Fruit fly (Drosophila melanogaster): ENCODE results near the gene CG15803.

CG15803 gene

DNA sequence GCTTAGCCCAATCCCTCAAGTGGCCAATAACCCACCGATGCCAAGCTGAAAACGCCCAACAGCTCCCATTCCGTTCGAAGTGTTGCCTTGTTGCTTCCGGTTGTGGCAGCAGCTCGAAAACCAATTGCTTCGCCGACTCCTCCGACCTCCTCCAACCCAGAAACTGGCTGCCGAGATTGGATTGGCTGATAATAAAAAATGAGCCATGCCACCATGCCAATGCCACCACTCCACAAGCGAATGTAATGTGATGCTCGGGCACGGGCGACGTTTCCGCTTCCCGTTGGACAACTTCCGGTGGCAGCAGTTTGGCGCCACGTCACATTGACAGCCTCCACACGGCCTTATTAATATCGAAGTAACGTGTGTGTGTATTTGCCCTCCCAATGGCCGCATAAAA lies 22.0 kb downstream of the CG15803 start:
- TF ChIP-seq Snoo (tag; optimal IDR thresholded peaks at IDR 0.05): no peak
- TF ChIP-seq CG12605 (GFP tag; IDR thresholded peaks at IDR 0.05): no peak
- TF ChIP-seq gl (tag; optimal IDR thresholded peaks at IDR 0.05): no peak
- TF ChIP-seq CG14655 (GFP tag; optimal IDR thresholded peaks at IDR 0.05): no peak
- TF ChIP-seq CG8159 (tag; optimal IDR thresholded peaks at IDR 0.05): no peak
- no peak for TF ChIP-seq CG17806 (tag; optimal IDR thresholded peaks at IDR 0.05)
- no peak for TF ChIP-seq CG13204 (GFP tag; optimal IDR thresholded peaks at IDR 0.05)
- TF ChIP-seq rn (GFP tag; IDR thresholded peaks at IDR 0.05): no peak
- no peak for TF ChIP-seq CG34367 (tag; optimal IDR thresholded peaks at IDR 0.05)
- no peak for TF ChIP-seq D1 (tag; optimal IDR thresholded peaks at IDR 0.05)
- TF ChIP-seq Pif1B (GFP tag; optimal IDR thresholded peaks at IDR 0.05): no peak
- TF ChIP-seq CG4496 (GFP tag; IDR thresholded peaks at IDR 0.05): no peak
- no peak for TF ChIP-seq CG32121 (GFP tag; IDR thresholded peaks at IDR 0.05)
- no peak for TF ChIP-seq EcR (GFP tag; optimal IDR thresholded peaks at IDR 0.05)
- no peak for TF ChIP-seq CG8301 (tag; optimal IDR thresholded peaks at IDR 0.05)
- TF ChIP-seq Ets98B (GFP tag; IDR thresholded peaks at IDR 0.05): no peak
- no peak for TF ChIP-seq CG9948 (tag; optimal IDR thresholded peaks at IDR 0.05)

DNA sequence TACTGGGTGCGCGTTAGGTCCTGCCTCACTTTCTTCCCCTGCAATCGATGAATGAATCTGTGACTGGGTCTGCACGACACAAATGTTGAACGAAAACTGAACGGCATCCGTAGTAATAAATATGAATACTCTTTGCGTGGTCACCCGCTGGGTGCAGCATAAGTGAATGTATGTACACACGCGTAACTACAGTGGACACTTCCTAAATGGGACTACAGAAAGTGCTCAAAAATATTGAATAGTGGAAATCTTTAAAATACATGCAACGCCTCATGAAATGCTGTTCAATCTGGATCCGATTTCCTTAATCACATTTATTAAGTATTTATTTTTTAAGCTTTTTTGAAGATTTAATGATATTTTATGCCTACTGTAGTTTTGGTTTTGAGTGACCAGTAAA lies 31.7 kb downstream of the CG15803 start, which contains the start of gene naz:
Gene naz, minus strand, starts transcription at position 101 of the 400 bp plus-strand sequence.
- TF ChIP-seq Pif1B (GFP tag; optimal IDR thresholded peaks at IDR 0.05): no peak
- TF ChIP-seq Ets98B (GFP tag; IDR thresholded peaks at IDR 0.05): no peak
- no peak for TF ChIP-seq CG8159 (tag; optimal IDR thresholded peaks at IDR 0.05)
- TF ChIP-seq CG14655 (GFP tag; optimal IDR thresholded peaks at IDR 0.05): peak; percentile 5

DNA sequence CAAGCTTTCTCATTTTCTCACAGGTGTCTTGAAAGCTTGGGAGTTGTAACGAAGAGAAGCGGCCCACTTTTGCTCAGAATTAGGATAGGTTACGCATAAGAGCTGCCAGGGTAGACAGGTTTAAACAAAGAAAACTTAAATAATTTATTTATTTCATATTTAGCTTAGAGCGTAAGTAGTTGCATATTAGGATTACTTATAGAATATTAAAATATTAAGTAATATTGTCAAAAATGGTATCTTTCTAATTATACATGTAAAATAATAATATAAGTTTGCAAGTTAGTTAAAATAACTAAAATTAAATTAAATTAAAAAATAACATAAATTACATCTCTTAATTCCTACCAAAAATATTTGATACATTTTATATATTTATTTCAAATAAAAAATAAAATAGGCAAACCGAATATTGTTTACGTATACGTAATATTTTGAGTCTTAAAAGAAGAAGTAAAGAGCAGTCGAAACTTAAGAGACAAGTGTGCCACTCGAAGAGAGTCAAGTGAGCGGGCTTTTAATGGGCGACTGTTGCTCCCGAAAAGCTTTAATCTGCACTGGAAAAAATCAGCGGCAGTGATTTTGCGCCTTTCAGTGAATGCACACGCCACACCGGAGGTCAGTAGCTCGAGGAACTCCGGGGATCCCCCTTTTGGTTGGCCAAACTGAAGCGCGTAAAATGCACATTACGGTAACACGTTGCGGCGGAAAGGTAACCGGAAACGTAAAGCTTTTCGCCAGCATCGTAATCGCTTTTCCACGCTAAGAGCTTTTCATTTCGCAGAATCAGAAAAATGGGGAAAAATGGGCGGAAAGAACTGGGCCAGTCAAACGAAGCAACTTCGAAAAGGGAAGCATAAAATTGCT lies 45.5 kb downstream of the CG15803 start:
- TF ChIP-seq fd96Ca (GFP tag; IDR thresholded peaks at IDR 0.05): peak; percentile 64; the same call in 1 of the 3 replicates
- TF ChIP-seq CG10348 (GFP tag; IDR thresholded peaks at IDR 0.05): no peak
- TF ChIP-seq CG32121 (GFP tag; IDR thresholded peaks at IDR 0.05): peak; percentile 66
- no peak for TF ChIP-seq CG17806 (tag; optimal IDR thresholded peaks at IDR 0.05)
- no peak for TF ChIP-seq Snoo (tag; optimal IDR thresholded peaks at IDR 0.05)
- peak; percentile 55 for TF ChIP-seq Ets98B (GFP tag; IDR thresholded peaks at IDR 0.05)
- peak; percentile 15 for TF ChIP-seq EcR (GFP tag; optimal IDR thresholded peaks at IDR 0.05)
- peak; percentile 73 for TF ChIP-seq CG4496 (GFP tag; IDR thresholded peaks at IDR 0.05)

DNA sequence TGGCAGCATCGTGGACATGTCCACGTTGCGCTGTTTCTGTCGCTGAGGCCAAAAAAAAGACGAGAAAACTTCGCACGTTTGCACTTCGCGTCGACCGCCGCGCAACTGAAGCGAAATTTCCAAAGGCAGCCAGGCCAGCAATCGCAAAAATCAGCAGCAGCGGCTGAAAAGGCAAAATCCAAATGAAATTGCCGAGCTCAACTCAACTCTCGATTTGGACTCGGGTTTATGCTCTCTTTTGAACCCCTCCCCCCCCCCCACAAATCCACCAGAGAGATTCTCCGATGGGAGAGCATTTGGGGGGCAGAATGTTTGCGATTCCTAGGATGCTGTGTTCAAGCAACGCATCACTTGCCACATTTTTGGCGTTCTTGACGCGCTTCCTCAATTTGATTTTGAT lies 46.2 kb downstream of the CG15803 start, which contains the start of gene PKD:
Gene PKD, minus strand, starts transcription at position 88 of the 400 bp plus-strand sequence.
- no peak for TF ChIP-seq Pif1A (GFP tag; optimal IDR thresholded peaks at IDR 0.05)
- TF ChIP-seq CG8301 (tag; optimal IDR thresholded peaks at IDR 0.05): no peak
- TF ChIP-seq CG8159 (tag; optimal IDR thresholded peaks at IDR 0.05): no peak
- TF ChIP-seq CG34367 (tag; optimal IDR thresholded peaks at IDR 0.05): no peak
- TF ChIP-seq EcR (GFP tag; optimal IDR thresholded peaks at IDR 0.05): no peak
- TF ChIP-seq Pif1B (GFP tag; optimal IDR thresholded peaks at IDR 0.05): no peak
- TF ChIP-seq gl (tag; optimal IDR thresholded peaks at IDR 0.05): peak; percentile 14
- TF ChIP-seq Ets98B (GFP tag; IDR thresholded peaks at IDR 0.05): peak; percentile 15; the same call in 1 of the 2 replicates
- no peak for TF ChIP-seq CG10348 (GFP tag; IDR thresholded peaks at IDR 0.05)
- no peak for TF ChIP-seq CG14655 (GFP tag; optimal IDR thresholded peaks at IDR 0.05)
- TF ChIP-seq CG17806 (tag; optimal IDR thresholded peaks at IDR 0.05): no peak
- no peak for TF ChIP-seq CG15710 (tag; optimal IDR thresholded peaks at IDR 0.05)
- TF ChIP-seq CG32121 (GFP tag; IDR thresholded peaks at IDR 0.05): no peak
- TF ChIP-seq CG13204 (GFP tag; optimal IDR thresholded peaks at IDR 0.05): no peak
- no peak for TF ChIP-seq Snoo (tag; optimal IDR thresholded peaks at IDR 0.05)
- peak; percentile 26; the same call in 1 of the 2 replicates for TF ChIP-seq CG12605 (GFP tag; IDR thresholded peaks at IDR 0.05)
- TF ChIP-seq rn (GFP tag; IDR thresholded peaks at IDR 0.05): no peak
- TF ChIP-seq D1 (tag; optimal IDR thresholded peaks at IDR 0.05): no peak
- TF ChIP-seq CG4496 (GFP tag; IDR thresholded peaks at IDR 0.05): peak; percentile 77
- no peak; the same call in 2 of the 3 replicates for TF ChIP-seq fd96Ca (GFP tag; IDR thresholded peaks at IDR 0.05)
- no peak for TF ChIP-seq CG9948 (tag; optimal IDR thresholded peaks at IDR 0.05)

DNA sequence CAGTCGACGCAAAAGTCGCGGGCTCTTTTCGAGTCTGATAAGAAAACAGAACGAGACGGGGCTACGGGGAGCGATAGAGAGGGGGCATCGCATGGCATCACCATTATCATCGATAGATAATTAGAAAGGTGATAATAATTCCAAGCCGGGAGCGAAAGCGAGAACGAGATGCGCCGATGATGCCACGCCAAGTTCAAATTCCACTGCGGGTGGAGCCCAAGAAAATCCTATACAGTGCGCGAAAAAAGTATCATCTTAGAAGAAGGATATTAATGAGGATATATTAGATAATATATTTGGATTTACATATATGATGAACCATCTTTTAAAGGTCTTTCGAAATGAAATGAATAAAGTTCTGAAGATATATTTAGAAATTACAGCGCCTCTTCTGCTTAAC lies 47.8 kb downstream of the CG15803 start:
- TF ChIP-seq EcR (GFP tag; optimal IDR thresholded peaks at IDR 0.05) (no peak), CG13204 (GFP tag; optimal IDR thresholded peaks at IDR 0.05) (no peak), fd96Ca (GFP tag; IDR thresholded peaks at IDR 0.05) (0 out of 3 replicates have a peak, but pooled peaks have one; percentile 7), CG32121 (GFP tag; IDR thresholded peaks at IDR 0.05) (no peak), Pif1A (GFP tag; optimal IDR thresholded peaks at IDR 0.05) (peak; percentile 24), CG8159 (tag; optimal IDR thresholded peaks at IDR 0.05) (peak; percentile 7), CG14655 (GFP tag; optimal IDR thresholded peaks at IDR 0.05) (peak; percentile 19)

DNA sequence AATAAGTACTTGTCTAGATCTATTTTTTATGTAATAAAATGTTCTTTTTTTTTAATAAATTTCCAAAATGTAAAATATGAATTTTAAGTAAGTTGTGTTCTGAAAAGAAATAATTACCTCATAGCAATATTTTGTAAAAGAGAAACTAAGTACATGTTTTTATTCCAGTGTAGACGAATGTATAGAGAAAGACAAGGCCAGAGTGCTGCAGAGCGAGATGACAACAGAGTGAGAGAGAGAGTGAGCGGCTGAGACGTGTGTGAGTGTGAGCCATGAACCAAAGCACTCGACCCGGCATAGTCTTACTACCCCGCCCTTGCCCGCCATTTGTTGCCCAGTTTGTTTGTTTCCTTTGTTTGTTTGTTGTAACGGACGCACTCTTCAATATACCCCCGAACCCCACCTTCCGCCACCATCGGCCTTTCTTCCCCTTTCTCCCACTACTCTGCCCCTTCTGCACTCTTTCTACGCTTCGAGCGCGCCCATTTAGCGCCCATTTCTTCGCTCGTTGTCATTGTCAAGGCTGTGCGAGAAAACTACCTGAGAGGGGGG lies 49.1 kb downstream of the CG15803 start:
- TF ChIP-seq Pif1A (GFP tag; optimal IDR thresholded peaks at IDR 0.05) (no peak), fd96Ca (GFP tag; IDR thresholded peaks at IDR 0.05) (peak; percentile 70; the same call in 2 of the 3 replicates), CG4496 (GFP tag; IDR thresholded peaks at IDR 0.05) (peak; percentile 76), CG14655 (GFP tag; optimal IDR thresholded peaks at IDR 0.05) (peak; percentile 34), gl (tag; optimal IDR thresholded peaks at IDR 0.05) (peak; percentile 42), D1 (tag; optimal IDR thresholded peaks at IDR 0.05) (no peak), CG17806 (tag; optimal IDR thresholded peaks at IDR 0.05) (no peak), CG32121 (GFP tag; IDR thresholded peaks at IDR 0.05) (0 out of 2 replicates have a peak, but pooled peaks have one; percentile 26), Snoo (tag; optimal IDR thresholded peaks at IDR 0.05) (no peak), Pif1B (GFP tag; optimal IDR thresholded peaks at IDR 0.05) (no peak), Ets98B (GFP tag; IDR thresholded peaks at IDR 0.05) (peak; percentile 47; the same call in 1 of the 2 replicates), EcR (GFP tag; optimal IDR thresholded peaks at IDR 0.05) (peak; percentile 84), CG13204 (GFP tag; optimal IDR thresholded peaks at IDR 0.05) (peak; percentile 85), rn (GFP tag; IDR thresholded peaks at IDR 0.05) (no peak), CG9948 (tag; optimal IDR thresholded peaks at IDR 0.05) (peak; percentile 49), CG8159 (tag; optimal IDR thresholded peaks at IDR 0.05) (peak; percentile 74), CG10348 (GFP tag; IDR thresholded peaks at IDR 0.05) (0 out of 2 replicates have a peak, but pooled peaks have one; percentile 18), CG8301 (tag; optimal IDR thresholded peaks at IDR 0.05) (peak; percentile 13), CG34367 (tag; optimal IDR thresholded peaks at IDR 0.05) (peak; percentile 8), CG15710 (tag; optimal IDR thresholded peaks at IDR 0.05) (peak; percentile 60), CG12605 (GFP tag; IDR thresholded peaks at IDR 0.05) (0 out of 2 replicates have a peak, but pooled peaks have one; percentile 13)

Measured in whole organism, pupa.